Worm (Caenorhabditis elegans): Measurements from ENCODE around the gene folt-3.

- TF ChIP-seq F10B5.3 (tag; optimal IDR thresholded peaks at IDR 0.05) = no peak
- TF ChIP-seq unc-62 (GFP tag; optimal IDR thresholded peaks at IDR 0.05 in 1 of 2) = no peak
- no peak for TF ChIP-seq unc-62 (tag; optimal IDR thresholded peaks at IDR 0.05)
- no peak for TF ChIP-seq pha-4 (GFP tag; IDR thresholded peaks at IDR 0.05)
- no peak for TF ChIP-seq pha-4 (tag; optimal IDR thresholded peaks at IDR 0.05)
- no peak for TF ChIP-seq vab-7 (GFP tag; IDR thresholded peaks at IDR 0.05)
- no peak for TF ChIP-seq snpc-4 (tag; optimal IDR thresholded peaks at IDR 0.05)
- no peak for TF ChIP-seq aly-2 (tag; optimal IDR thresholded peaks at IDR 0.05)
- no peak for TF ChIP-seq lsy-2 (tag; optimal IDR thresholded peaks at IDR 0.05)
- no peak for TF ChIP-seq zfp-2 (tag; optimal IDR thresholded peaks at IDR 0.05)
- TF ChIP-seq zag-1 (tag; optimal IDR thresholded peaks at IDR 0.05) = no peak
- TF ChIP-seq ztf-11 (tag; optimal IDR thresholded peaks at IDR 0.05) = no peak
- TF ChIP-seq ama-1 (optimal IDR thresholded peaks at IDR 0.05) = no peak
- no peak for TF ChIP-seq nhr-28 (tag; optimal IDR thresholded peaks at IDR 0.05)
- no peak for TF ChIP-seq hmg-1.1 (GFP tag; IDR thresholded peaks at IDR 0.05)
- no peak for TF ChIP-seq mxl-2 (GFP tag; conservative IDR thresholded peaks at IDR 0.05)
These were observed 35.9 kb upstream of the folt-3 start, which contains the start of gene str-47 for ce11 chrV:7645454-7645853.

All from whole organism, L4 larva.